Fruit fly (Drosophila melanogaster): ENCODE results near the gene RpL30.

Gene RpL30

DNA sequence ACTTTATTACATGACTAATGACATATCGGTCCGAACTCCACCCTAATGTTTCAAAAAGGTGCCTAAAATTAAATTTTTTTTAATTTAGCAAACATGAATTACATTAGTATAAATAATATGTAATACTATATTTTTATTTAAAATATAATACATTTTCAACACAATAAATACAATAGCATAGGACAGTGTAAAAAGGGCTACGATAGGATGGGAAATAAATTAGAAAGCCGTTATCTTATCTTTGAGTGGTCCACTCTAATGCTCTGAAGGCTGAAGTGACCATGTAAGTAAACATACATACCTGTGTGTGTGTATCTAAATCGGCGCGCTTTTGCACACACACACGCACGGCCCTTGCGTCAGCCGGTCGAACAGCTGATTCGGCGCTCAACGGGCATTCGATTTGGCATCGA, 6.1 kb downstream of the RpL30 start, which contains the start of gene CG31793 (continued):
- TF ChIP-seq CG1233 (GFP tag; optimal IDR thresholded peaks at IDR 0.05) = peak; percentile 50
- no peak for TF ChIP-seq Jarid2 (GFP tag; optimal IDR thresholded peaks at IDR 0.05)
- no peak for TF ChIP-seq CG30431 (GFP tag; optimal IDR thresholded peaks at IDR 0.05)
- no peak for TF ChIP-seq CG6272 (GFP tag; IDR thresholded peaks at IDR 0.05)
- TF ChIP-seq ara (GFP tag; IDR thresholded peaks at IDR 0.05) = no peak
- TF ChIP-seq CG4282 (GFP tag; optimal IDR thresholded peaks at IDR 0.05) = no peak
- no peak for TF ChIP-seq Hr39 (optimal IDR thresholded peaks at IDR 0.05)
- peak; percentile 4 for TF ChIP-seq zen (tag; optimal IDR thresholded peaks at IDR 0.05)
- 0 out of 2 replicates have a peak, but pooled peaks have one; percentile 22 for TF ChIP-seq H2.0 (GFP tag; IDR thresholded peaks at IDR 0.05)
- peak; percentile 33; the same call in 1 of the 2 replicates for TF ChIP-seq CG10321 (GFP tag; IDR thresholded peaks at IDR 0.05)
- no peak for TF ChIP-seq CG10431 (GFP tag; optimal IDR thresholded peaks at IDR 0.05)
- peak; percentile 75 for TF ChIP-seq PHDP (tag; optimal IDR thresholded peaks at IDR 0.05)
- peak; percentile 72 for TF ChIP-seq cg (GFP tag; optimal IDR thresholded peaks at IDR 0.05)
- TF ChIP-seq CG16813 (GFP tag; IDR thresholded peaks at IDR 0.05; ENCODE audit: partially characterized antibody) = no peak
- peak; percentile 52 for TF ChIP-seq CG6683 (GFP tag; optimal IDR thresholded peaks at IDR 0.05)
- peak; percentile 33 for TF ChIP-seq CG2120 (GFP tag; optimal IDR thresholded peaks at IDR 0.05)
- no peak for TF ChIP-seq CG3995 (GFP tag; optimal IDR thresholded peaks at IDR 0.05)
- TF ChIP-seq Dref (GFP tag; IDR thresholded peaks at IDR 0.05) = no peak
- no peak for TF ChIP-seq CG12942 (GFP tag; optimal IDR thresholded peaks at IDR 0.05)
- TF ChIP-seq lmd (GFP tag; IDR thresholded peaks at IDR 0.05) = no peak
- TF ChIP-seq HHEX (GFP tag; optimal IDR thresholded peaks at IDR 0.05) = peak; percentile 26
- TF ChIP-seq zfh1 (GFP tag; IDR thresholded peaks at IDR 0.05) = no peak
- TF ChIP-seq Hmr (GFP tag; optimal IDR thresholded peaks at IDR 0.05) = peak; percentile 72
- peak; percentile 30 for TF ChIP-seq CG10654 (GFP tag; optimal IDR thresholded peaks at IDR 0.05)
- TF ChIP-seq ATbp (GFP tag; optimal IDR thresholded peaks at IDR 0.05) = no peak
- TF ChIP-seq CG9876 (GFP tag; optimal IDR thresholded peaks at IDR 0.05) = no peak
- TF ChIP-seq pan (optimal IDR thresholded peaks at IDR 0.05) = no peak
- peak in 1 of 2 experiments; percentile 63 for TF ChIP-seq pan (GFP tag; optimal IDR thresholded peaks at IDR 0.05 in 1 of 2, IDR thresholded peaks at IDR 0.05 in 1 of 2)
- peak; percentile 64 for TF ChIP-seq Atf6 (GFP tag; IDR thresholded peaks at IDR 0.05)
- TF ChIP-seq cas (GFP tag; IDR thresholded peaks at IDR 0.05) = 0 out of 2 replicates have a peak, but pooled peaks have one; percentile 38
- no peak for TF ChIP-seq Hmx (GFP tag; optimal IDR thresholded peaks at IDR 0.05)
- TF ChIP-seq CG12219 (GFP tag; optimal IDR thresholded peaks at IDR 0.05) = peak; percentile 7
- no peak for TF ChIP-seq ewg (GFP tag; optimal IDR thresholded peaks at IDR 0.05)
- no peak for TF ChIP-seq CG31365 (tag; optimal IDR thresholded peaks at IDR 0.05)
- no peak for TF ChIP-seq NC2β (GFP tag; optimal IDR thresholded peaks at IDR 0.05)
- TF ChIP-seq Awh (GFP tag; IDR thresholded peaks at IDR 0.05) = no peak
- TF ChIP-seq CG18599 (GFP tag; optimal IDR thresholded peaks at IDR 0.05) = peak; percentile 82
- peak; percentile 28 for TF ChIP-seq gro (GFP tag; optimal IDR thresholded peaks at IDR 0.05)
- TF ChIP-seq C15 (GFP tag; IDR thresholded peaks at IDR 0.05) = no peak
- peak; percentile 68 for TF ChIP-seq sug (tag; optimal IDR thresholded peaks at IDR 0.05)
- TF ChIP-seq chn (GFP tag; optimal IDR thresholded peaks at IDR 0.05) = no peak
- no peak for TF ChIP-seq toy (GFP tag; IDR thresholded peaks at IDR 0.05)
- TF ChIP-seq trem (tag; optimal IDR thresholded peaks at IDR 0.05) = peak; percentile 14
- no peak for TF ChIP-seq abd-A (tag; optimal IDR thresholded peaks at IDR 0.05)
- peak; percentile 68 for TF ChIP-seq exex (tag; optimal IDR thresholded peaks at IDR 0.05)
- no peak for TF ChIP-seq CG10462 (GFP tag; optimal IDR thresholded peaks at IDR 0.05)
- no peak for TF ChIP-seq ro (GFP tag; IDR thresholded peaks at IDR 0.05)
- no peak for TF ChIP-seq Kr (GFP tag; optimal IDR thresholded peaks at IDR 0.05)
- TF ChIP-seq HmgZ (tag; optimal IDR thresholded peaks at IDR 0.05) = peak; percentile 53
- peak; percentile 39 for TF ChIP-seq Asciz (GFP tag; optimal IDR thresholded peaks at IDR 0.05)
- 0 out of 2 replicates have a peak, but pooled peaks have one; percentile 24 for TF ChIP-seq CG10366 (GFP tag; IDR thresholded peaks at IDR 0.05)
- no peak for TF ChIP-seq CG3838 (GFP tag; optimal IDR thresholded peaks at IDR 0.05)

Measured in whole organism, embryonic.